Worm (Caenorhabditis elegans) whole organism, L4/young adult: ENCODE data around the gene srbc-17.

Experiments used
- W03F9.2 ChIP-seq: fragments of 150-350 bp; optimal IDR thresholded peaks from 2 replicates; lab custom pipeline; 2014; ENCODE audit warnings: missing biosample characterization, missing genetic modification characterization
- him-1 ChIP-seq: sonication (generic microtip); optimal IDR thresholded peaks from 2 replicates; lab custom pipeline; 2016; ENCODE audit warnings: missing genotype, missing genetic modification reagents, missing genetic modification characterization, missing compliant biosample characterization

ce11 chrV:2211936-2212335, 34.4 kb downstream of the srbc-17 start, which contains the start of gene nhr-133:
- TF ChIP-seq W03F9.2 (tag; lab: Kevin White, UChicago) (no peak), him-1 (tag; lab: Kevin White, UChicago) (no peak)
